Worm (Caenorhabditis elegans): ENCODE measurements around the gene Y116A8C.43.

The Y116A8C.43 gene

ce11 chrIV:17078649-17079048 lies 10.0 kb upstream of the Y116A8C.43 start, which contains the start of gene Y116A8C.25:
TSS of gene Y116A8C.25 (minus strand) at chrIV:17078749.
- TF ChIP-seq dve-1 (tag; optimal IDR thresholded peaks at IDR 0.05) (no peak), pha-2 (tag; optimal IDR thresholded peaks at IDR 0.05) (no peak), hlh-13 (GFP tag; optimal IDR thresholded peaks at IDR 0.05) (no peak), odd-2 (tag; optimal IDR thresholded peaks at IDR 0.05) (no peak), unc-3 (GFP tag; conservative IDR thresholded peaks at IDR 0.05) (no peak), unc-3 (tag; optimal IDR thresholded peaks at IDR 0.05) (no peak), ceh-31 (tag; optimal IDR thresholded peaks at IDR 0.05) (no peak), tbx-7 (tag; optimal IDR thresholded peaks at IDR 0.05) (no peak), pros-1 (tag; optimal IDR thresholded peaks at IDR 0.05) (no peak), unc-42 (tag; optimal IDR thresholded peaks at IDR 0.05) (no peak), unc-55 (GFP tag; optimal IDR thresholded peaks at IDR 0.05) (no peak), ama-1 (optimal IDR thresholded peaks at IDR 0.05) (no peak), pqm-1 (tag; optimal IDR thresholded peaks at IDR 0.05) (no peak), rnt-1 (tag; optimal IDR thresholded peaks at IDR 0.05) (no peak)

- no peak for TF ChIP-seq lim-6 (tag; optimal IDR thresholded peaks at IDR 0.05)
Measured at ce11 chrIV:17084317-17084716, 4.3 kb upstream of the Y116A8C.43 start.

ce11 chrIV:17084839-17085238 lies 3.8 kb upstream of the Y116A8C.43 start:
- TF ChIP-seq zip-5 (tag; optimal IDR thresholded peaks at IDR 0.05) (no peak), F13H6.1 (tag; optimal IDR thresholded peaks at IDR 0.05) (no peak), ceh-24 (tag; optimal IDR thresholded peaks at IDR 0.05) (no peak), tbx-7 (tag; optimal IDR thresholded peaks at IDR 0.05) (no peak), unc-55 (GFP tag; optimal IDR thresholded peaks at IDR 0.05) (no peak)

ce11 chrIV:17087384-17088099 lies 1.1 kb upstream of the Y116A8C.43 start, which contains the start of the genes snx-13 and snr-1:
TSS of gene snx-13 (minus strand) at chrIV:17087438.
TSS of gene snr-1 (plus strand) at chrIV:17088049.
- TF ChIP-seq pat-9 (tag; optimal IDR thresholded peaks at IDR 0.05): peak; percentile 79
- peak; percentile 83 for TF ChIP-seq T23F11.4 (GFP tag; optimal IDR thresholded peaks at IDR 0.05)
- TF ChIP-seq ceh-30 (tag; optimal IDR thresholded peaks at IDR 0.05): no peak
- TF ChIP-seq ets-4 (tag; optimal IDR thresholded peaks at IDR 0.05): peak; percentile 93
- peak; percentile 42 for TF ChIP-seq fkh-6 (tag; optimal IDR thresholded peaks at IDR 0.05)
- peak; percentile 64 for TF ChIP-seq npax-4 (tag; optimal IDR thresholded peaks at IDR 0.05)
- TF ChIP-seq hlh-8 (tag; optimal IDR thresholded peaks at IDR 0.05): peak; percentile 97
- TF ChIP-seq ceh-18 (tag; optimal IDR thresholded peaks at IDR 0.05): peak; percentile 54
- TF ChIP-seq fkh-10 (GFP tag; optimal IDR thresholded peaks at IDR 0.05): no peak
- peak; percentile 47 for TF ChIP-seq nfya-1 (tag; optimal IDR thresholded peaks at IDR 0.05)
- TF ChIP-seq lim-6 (tag; optimal IDR thresholded peaks at IDR 0.05): peak; percentile 96
- TF ChIP-seq gmeb-2 (tag; optimal IDR thresholded peaks at IDR 0.05): peak; percentile 82
- TF ChIP-seq ceh-48 (tag; optimal IDR thresholded peaks at IDR 0.05): peak; percentile 68
- peak; percentile 94 for TF ChIP-seq rnt-1 (tag; optimal IDR thresholded peaks at IDR 0.05)
- TF ChIP-seq tbx-2 (tag; optimal IDR thresholded peaks at IDR 0.05): peak; percentile 99
- TF ChIP-seq ama-1 (optimal IDR thresholded peaks at IDR 0.05): no peak
- TF ChIP-seq eyg-1 (tag; optimal IDR thresholded peaks at IDR 0.05): peak; percentile 78
- TF ChIP-seq ahr-1 (tag; optimal IDR thresholded peaks at IDR 0.05): peak; percentile 98
- peak; percentile 99 for TF ChIP-seq zip-5 (tag; optimal IDR thresholded peaks at IDR 0.05)
- no peak for TF ChIP-seq pax-1 (tag; optimal IDR thresholded peaks at IDR 0.05)
- TF ChIP-seq K02D7.2 (tag; optimal IDR thresholded peaks at IDR 0.05): peak; percentile 90
- peak; percentile 71 for TF ChIP-seq hlh-13 (GFP tag; optimal IDR thresholded peaks at IDR 0.05)
- peak; percentile 96 for TF ChIP-seq tbx-7 (tag; optimal IDR thresholded peaks at IDR 0.05)
- TF ChIP-seq ceh-9 (tag; optimal IDR thresholded peaks at IDR 0.05): no peak
- peak; percentile 95 for TF ChIP-seq mec-3 (tag; optimal IDR thresholded peaks at IDR 0.05; ENCODE audit: borderline replicate concordance)
- TF ChIP-seq hlh-15 (tag; optimal IDR thresholded peaks at IDR 0.05): peak; percentile 97
- peak; percentile 48 for TF ChIP-seq ceh-6 (GFP tag; optimal IDR thresholded peaks at IDR 0.05)
- TF ChIP-seq pros-1 (tag; optimal IDR thresholded peaks at IDR 0.05): no peak
- TF ChIP-seq madf-2 (tag; optimal IDR thresholded peaks at IDR 0.05): peak; percentile 76
- TF ChIP-seq hlh-30 (tag; optimal IDR thresholded peaks at IDR 0.05; ENCODE audit: insufficient read depth): no peak
- TF ChIP-seq hlh-6 (tag; optimal IDR thresholded peaks at IDR 0.05): peak; percentile 55
- peak; percentile 80 for TF ChIP-seq lin-11 (tag; optimal IDR thresholded peaks at IDR 0.05)
- TF ChIP-seq sox-2 (GFP tag; IDR thresholded peaks at IDR 0.05): peak; percentile 45
- peak; percentile 97 for TF ChIP-seq unc-86 (tag; optimal IDR thresholded peaks at IDR 0.05)
- TF ChIP-seq unc-42 (tag; optimal IDR thresholded peaks at IDR 0.05): peak; percentile 80
- TF ChIP-seq F13H6.1 (tag; optimal IDR thresholded peaks at IDR 0.05): peak; percentile 93
- TF ChIP-seq unc-55 (GFP tag; optimal IDR thresholded peaks at IDR 0.05): no peak
- TF ChIP-seq ceh-24 (tag; optimal IDR thresholded peaks at IDR 0.05): peak; percentile 85

Data from whole organism, late embryonic.